Fruit fly (Drosophila melanogaster) Kc167 (cell line): ENCODE data around the gene Mgat2.

ENCODE experiments used
- Myc ChIP-seq: fragments of >200 bp; optimal IDR thresholded peaks from 2 replicates; lab custom pipeline; 2017; ENCODE audit warnings: missing external identifiers
- Sin3A ChIP-seq: fragments of >200 bp; optimal IDR thresholded peaks from 2 replicates; lab custom pipeline; 2018; ENCODE audit warnings: missing external identifiers
- h ChIP-seq: fragments of >200 bp; optimal IDR thresholded peaks from 3 replicates; lab custom pipeline; 2018; ENCODE audit warnings: missing external identifiers
- psq ChIP-seq: fragments of >200 bp; optimal IDR thresholded peaks from 2 replicates; lab custom pipeline; 2017; ENCODE audit warnings: missing external identifiers

DNA sequence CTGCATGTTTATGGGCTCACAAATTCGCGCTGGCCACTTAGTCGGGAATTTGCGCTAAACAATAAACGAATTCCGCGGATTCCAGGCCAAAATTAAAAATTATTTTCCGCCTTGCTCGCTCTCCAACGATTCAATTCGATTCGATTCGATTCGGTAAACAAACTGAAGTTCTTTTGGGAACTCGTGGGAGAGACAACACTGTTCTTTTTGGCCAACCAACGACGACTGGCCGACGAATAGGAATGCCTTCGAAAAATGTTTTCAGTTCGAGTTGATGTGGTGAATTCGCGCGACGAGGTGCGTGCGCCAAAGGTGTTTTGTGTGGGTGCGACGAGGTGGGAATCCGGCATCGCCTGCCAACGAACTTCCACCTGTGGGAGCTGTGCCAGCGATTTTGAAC, 29.9 kb upstream of the Mgat2 start, which contains the start of gene CG15528:
- TF ChIP-seq h (lab: Kevin White, UChicago) (no peak), Myc (lab: Kevin White, UChicago) (no peak), Sin3A (lab: Kevin White, UChicago) (no peak), psq (lab: Kevin White, UChicago) (no peak)
